Worm (Caenorhabditis elegans): ENCODE measurements around the gene C01G10.7.

ce11 chrV:15119517-15119916, 34.0 kb downstream of the C01G10.7 start, which contains the start of gene flor-1:
- no peak for TF ChIP-seq elt-3 (tag; optimal IDR thresholded peaks at IDR 0.05)
- no peak for TF ChIP-seq lsy-2 (tag; optimal IDR thresholded peaks at IDR 0.05)
- TF ChIP-seq lin-13 (GFP tag; optimal IDR thresholded peaks at IDR 0.05) = no peak
- no peak for TF ChIP-seq hlh-17 (GFP tag; optimal IDR thresholded peaks at IDR 0.05; ENCODE audit: borderline replicate concordance)
- no peak for TF ChIP-seq lin-15B (tag; optimal IDR thresholded peaks at IDR 0.05)
- no peak for TF ChIP-seq nhr-12 (tag; optimal IDR thresholded peaks at IDR 0.05)

Data from whole organism, L1 larva.